Fruit fly (Drosophila melanogaster): Measurements from ENCODE around the gene Rpn3.

DNA sequence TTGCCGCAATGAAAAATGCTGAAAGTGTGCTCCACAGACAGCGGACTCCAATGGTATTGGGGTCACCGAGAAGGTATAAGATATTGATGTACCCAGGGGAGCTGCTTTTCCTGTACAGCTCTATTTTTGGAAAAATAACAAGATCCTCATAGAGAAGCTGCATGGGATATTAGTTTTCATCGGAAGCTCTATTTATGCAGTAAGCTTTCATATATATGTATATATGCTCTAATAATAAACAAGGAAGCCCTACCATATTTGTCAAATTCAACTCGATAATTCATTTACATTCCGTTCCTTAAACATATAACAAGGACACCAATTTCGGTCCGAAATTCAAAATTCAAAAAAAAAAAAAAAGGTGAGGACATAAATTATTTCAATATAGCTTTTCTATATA lies 50.2 kb downstream of the Rpn3 start, which contains the start of the genes CG17344 and CG43731:
- TF ChIP-seq insv (optimal IDR thresholded peaks at IDR 0.05) (no peak), h (optimal IDR thresholded peaks at IDR 0.05) (no peak)
